Fruit fly (Drosophila melanogaster) whole organism, embryonic: Measurements from ENCODE around the gene CG16957.

Experiments
- Awh ChIP-seq: fragments of 200-800 bp; sonication (Bioruptor generic); IDR thresholded peaks from 2 replicates; pipeline ENCODE4, ENCODE4 v1.3.6; 2022; ENCODE audit warnings: missing biosample characterization, missing genetic modification characterization
- Bdp1 ChIP-seq: fragments of 200-800 bp; sonication (Bioruptor generic); optimal IDR thresholded peaks from 3 replicates; lab custom pipeline; 2016; ENCODE audit warnings: missing biosample characterization, missing genetic modification characterization
- C15 ChIP-seq: fragments of 200-800 bp; sonication (Bioruptor generic); IDR thresholded peaks from 3 replicates; pipeline ENCODE4 v1.3.6; 2022; ENCODE audit warnings: missing biosample characterization, missing genetic modification characterization
- CG11504 ChIP-seq: fragments of 200-800 bp; sonication (Bioruptor generic); optimal IDR thresholded peaks from 3 replicates; lab custom pipeline; 2019; ENCODE audit warnings: missing biosample characterization, mild to moderate bottlenecking, missing genetic modification characterization, moderate library complexity
- CG11723 ChIP-seq: fragments of 200-800 bp; sonication (Bioruptor generic); optimal IDR thresholded peaks from 2 replicates; lab custom pipeline; 2017; ENCODE audit warnings: missing biosample characterization, mild to moderate bottlenecking, missing genetic modification characterization
- CG12219 ChIP-seq: fragments of 200-800 bp; sonication (Bioruptor generic); optimal IDR thresholded peaks from 3 replicates; lab custom pipeline; 2018; ENCODE audit warnings: missing biosample characterization, mild to moderate bottlenecking, missing genetic modification characterization
- CG12659 ChIP-seq: fragments of 200-800 bp; sonication (Bioruptor generic); optimal IDR thresholded peaks from 3 replicates; lab custom pipeline; 2017; ENCODE audit warnings: mild to moderate bottlenecking, missing biosample characterization, missing genetic modification reagents, missing genetic modification characterization
- CG15011 ChIP-seq: fragments of 200-800 bp; sonication (Bioruptor generic); optimal IDR thresholded peaks from 3 replicates; lab custom pipeline; 2018; ENCODE audit warnings: missing biosample characterization, mild to moderate bottlenecking, missing genetic modification characterization
- CG16813 ChIP-seq: fragments of 200-800 bp; sonication (Bioruptor generic); IDR thresholded peaks from 3 replicates; pipeline ENCODE4 v1.3.6; 2022; ENCODE audit warnings: missing biosample characterization, missing genetic modification characterization; ENCODE audit not compliant: partially characterized antibody
- CG17568 ChIP-seq: fragments of 200-800 bp; sonication (Bioruptor generic); optimal IDR thresholded peaks from 2 replicates; lab custom pipeline; 2018; ENCODE audit warnings: missing biosample characterization, mild to moderate bottlenecking, missing genetic modification characterization, moderate library complexity
- CG2202 ChIP-seq: fragments of 200-800 bp; sonication (Bioruptor generic); optimal IDR thresholded peaks from 2 replicates; lab custom pipeline; 2018; ENCODE audit warnings: missing biosample characterization, mild to moderate bottlenecking, missing genetic modification characterization
- CG31441 ChIP-seq: fragments of 200-800 bp; sonication (Bioruptor generic); IDR thresholded peaks from 2 replicates; pipeline ENCODE4 v1.3.6; 2022; ENCODE audit warnings: missing biosample characterization, missing genetic modification characterization
- CG4707 ChIP-seq: fragments of 200-800 bp; sonication (Bioruptor generic); optimal IDR thresholded peaks from 2 replicates; lab custom pipeline; 2018; ENCODE audit warnings: missing biosample characterization, mild to moderate bottlenecking, missing genetic modification characterization, moderate library complexity
- CG4730 ChIP-seq: fragments of 200-800 bp; sonication (Bioruptor generic); IDR thresholded peaks from 2 replicates; pipeline ENCODE4 v1.3.6; 2022; ENCODE audit warnings: missing biosample characterization, missing genetic modification characterization
- CG6765 ChIP-seq: fragments of 200-800 bp; sonication (Bioruptor generic); optimal IDR thresholded peaks from 3 replicates; lab custom pipeline; 2017; ENCODE audit warnings: missing biosample characterization, mild to moderate bottlenecking, missing genetic modification characterization
- CG8359 ChIP-seq: fragments of 200-800 bp; sonication (Bioruptor generic); optimal IDR thresholded peaks from 2 replicates; lab custom pipeline; 2017; ENCODE audit warnings: missing biosample characterization, mild to moderate bottlenecking, missing genetic modification characterization, borderline replicate concordance
- CG8765 ChIP-seq: fragments of 200-800 bp; sonication (Bioruptor generic); IDR thresholded peaks from 2 replicates; pipeline ENCODE4 v1.3.6; 2022; ENCODE audit warnings: missing biosample characterization, missing genetic modification characterization
- CG9932 ChIP-seq: fragments of 200-800 bp; sonication (Bioruptor generic); IDR thresholded peaks from 2 replicates; pipeline ENCODE4 v1.3.6; 2022; ENCODE audit warnings: missing biosample characterization, missing genetic modification characterization
- Dref ChIP-seq: fragments of 200-800 bp; sonication (Bioruptor generic); IDR thresholded peaks from 2 replicates; pipeline ENCODE4 v1.3.6; 2022; ENCODE audit warnings: missing biosample characterization, missing genetic modification characterization
- ERR ChIP-seq: fragments of 200-800 bp; sonication (Bioruptor generic); optimal IDR thresholded peaks from 2 replicates; lab custom pipeline; 2016; ENCODE audit warnings: missing biosample characterization, missing genetic modification characterization
- Fer2 ChIP-seq: fragments of 200-800 bp; sonication (Bioruptor generic); optimal IDR thresholded peaks from 2 replicates; lab custom pipeline; 2018; ENCODE audit warnings: missing biosample characterization, mild to moderate bottlenecking, missing genetic modification characterization, moderate library complexity
- HmgD ChIP-seq: fragments of 200-800 bp; sonication (Bioruptor generic); optimal IDR thresholded peaks from 3 replicates; lab custom pipeline; 2016; ENCODE audit warnings: missing biosample characterization, missing genetic modification characterization
- Lim3 ChIP-seq: fragments of 200-800 bp; sonication (Bioruptor generic); IDR thresholded peaks from 2 replicates; pipeline ENCODE4 v1.3.6; 2022; ENCODE audit warnings: missing biosample characterization, missing genetic modification characterization
- Mrtf ChIP-seq: fragments of 200-800 bp; sonication (Bioruptor generic); IDR thresholded peaks from 3 replicates; pipeline ENCODE4 v1.3.6; 2022; ENCODE audit warnings: missing biosample characterization, missing genetic modification characterization
- Myb ChIP-seq: fragments of 200-800 bp; sonication (Bioruptor generic); optimal IDR thresholded peaks from 2 replicates; lab custom pipeline; 2016; ENCODE audit warnings: missing biosample characterization, missing genetic modification characterization
- NC2α ChIP-seq: fragments of 200-800 bp; sonication (Bioruptor generic); optimal IDR thresholded peaks from 2 replicates; lab custom pipeline; 2016; ENCODE audit warnings: missing biosample characterization, missing genetic modification characterization
- Poxn ChIP-seq: fragments of 200-800 bp; sonication (Bioruptor generic); IDR thresholded peaks from 2 replicates; pipeline ENCODE4 v1.3.6; 2022; ENCODE audit warnings: missing biosample characterization, missing genetic modification characterization
- Side ChIP-seq: fragments of 200-800 bp; sonication (Bioruptor generic); optimal IDR thresholded peaks from 2 replicates; lab custom pipeline; 2016; ENCODE audit warnings: missing biosample characterization, missing genetic modification characterization
- Xrp1 ChIP-seq: fragments of 200-800 bp; sonication (Bioruptor generic); IDR thresholded peaks from 2 replicates; pipeline ENCODE4 v1.3.6; 2022; ENCODE audit warnings: missing biosample characterization, missing genetic modification characterization
- az2 ChIP-seq: fragments of 200-800 bp; sonication (Bioruptor generic); optimal IDR thresholded peaks from 3 replicates; lab custom pipeline; 2016; ENCODE audit warnings: missing biosample characterization, missing genetic modification characterization
- cas ChIP-seq: fragments of 200-800 bp; sonication (Bioruptor generic); IDR thresholded peaks from 2 replicates; pipeline ENCODE4 v1.3.6; 2022; ENCODE audit warnings: missing biosample characterization, missing genetic modification characterization
- dati ChIP-seq: fragments of 200-800 bp; sonication (Bioruptor generic); IDR thresholded peaks from 2 replicates; pipeline ENCODE4 v1.3.6; 2022; ENCODE audit warnings: missing biosample characterization, missing genetic modification characterization
- esg ChIP-seq: fragments of 200-800 bp; sonication (Bioruptor generic); conservative IDR thresholded peaks from 2 replicates; pipeline ENCODE4 v1.3.6; 2022; ENCODE audit warnings: missing biosample characterization, missing genetic modification characterization
- eve ChIP-seq, 2 experiments: fragments of >200 bp; optimal IDR thresholded peaks; 2 replicates each; lab custom pipeline; 2017; ENCODE audit warnings: missing biosample characterization in 2 of 2, missing genetic modification characterization in 2 of 2
- fd96Cb ChIP-seq: fragments of 200-800 bp; sonication (Bioruptor generic); optimal IDR thresholded peaks from 2 replicates; lab custom pipeline; 2018; ENCODE audit warnings: missing biosample characterization, mild to moderate bottlenecking, missing genetic modification characterization, moderate library complexity
- gcm ChIP-seq: fragments of 200-800 bp; sonication (Bioruptor generic); optimal IDR thresholded peaks from 2 replicates; lab custom pipeline; 2019; ENCODE audit warnings: missing biosample characterization, mild to moderate bottlenecking, missing genetic modification characterization, moderate library complexity
- hb ChIP-seq: fragments of 200-800 bp; sonication (Bioruptor generic); IDR thresholded peaks from 3 replicates; pipeline ENCODE4 v1.3.6; 2022; ENCODE audit warnings: missing biosample characterization, missing genetic modification characterization; ENCODE audit not compliant: partially characterized antibody
- insv ChIP-seq, 2 experiments: fragments of 200-800 bp; sonication (Bioruptor generic); optimal IDR thresholded peaks; 3 replicates each; lab custom pipeline; 2016 to 2018; ENCODE audit warnings: missing biosample characterization in 2 of 2, missing genetic modification characterization in 2 of 2
- lab ChIP-seq: fragments of 200-800 bp; sonication (Bioruptor generic); optimal IDR thresholded peaks from 3 replicates; lab custom pipeline; 2017; ENCODE audit warnings: missing biosample characterization, missing genetic modification characterization, mild to moderate bottlenecking, moderate library complexity, missing genetic modification reagents
- nmo ChIP-seq: fragments of 200-800 bp; sonication (Bioruptor generic); optimal IDR thresholded peaks from 2 replicates; lab custom pipeline; 2018; ENCODE audit warnings: missing biosample characterization, mild to moderate bottlenecking, missing genetic modification characterization, moderate library complexity
- peb ChIP-seq: fragments of 200-800 bp; sonication (Bioruptor generic); IDR thresholded peaks from 2 replicates; pipeline ENCODE4 v1.3.6; 2022; ENCODE audit warnings: missing biosample characterization, missing genetic modification characterization
- pfk ChIP-seq: fragments of 200-800 bp; sonication (Bioruptor generic); optimal IDR thresholded peaks from 2 replicates; lab custom pipeline; 2018; ENCODE audit warnings: missing biosample characterization, mild to moderate bottlenecking, missing genetic modification characterization, moderate library complexity
- run ChIP-seq: fragments of 200-800 bp; sonication (Bioruptor generic); optimal IDR thresholded peaks from 3 replicates; lab custom pipeline; 2018; ENCODE audit warnings: missing biosample characterization, mild to moderate bottlenecking, missing genetic modification characterization
- slp2 ChIP-seq: fragments of 200-800 bp; sonication (Bioruptor generic); optimal IDR thresholded peaks from 2 replicates; lab custom pipeline; 2016; ENCODE audit warnings: missing biosample characterization, missing genetic modification characterization
- tgo ChIP-seq: fragments of 200-800 bp; sonication (Bioruptor generic); IDR thresholded peaks from 3 replicates; pipeline ENCODE4 v1.3.6; 2022; ENCODE audit warnings: missing biosample characterization, missing genetic modification characterization
- trh ChIP-seq: fragments of 200-800 bp; sonication (Bioruptor generic); optimal IDR thresholded peaks from 2 replicates; lab custom pipeline; 2016; ENCODE audit warnings: missing biosample characterization, missing genetic modification characterization
- z ChIP-seq: fragments of 200-800 bp; sonication (Bioruptor generic); IDR thresholded peaks from 3 replicates; pipeline ENCODE4 v1.3.6; 2022; ENCODE audit warnings: missing biosample characterization, missing genetic modification characterization
- zen ChIP-seq: fragments of 200-800 bp; sonication (Bioruptor generic); optimal IDR thresholded peaks from 3 replicates; lab custom pipeline; 2018; ENCODE audit warnings: missing biosample characterization, mild to moderate bottlenecking, missing genetic modification characterization, moderate library complexity
- zf30C ChIP-seq: fragments of 200-800 bp; sonication (Bioruptor generic); optimal IDR thresholded peaks from 3 replicates; lab custom pipeline; 2018; ENCODE audit warnings: missing biosample characterization, mild to moderate bottlenecking, missing genetic modification characterization

Gene CG16957

dm6 chr2L:13373435-13374242 lies 22.3 kb downstream of the CG16957 start, which contains the start of the genes Bdp1 and CG6565 (continued):
- peak; percentile 85 for TF ChIP-seq CG6765 (GFP tag; lab: Kevin White, UChicago)
- TF ChIP-seq nmo (GFP tag; lab: Kevin White, UChicago), result peak; percentile 99
- TF ChIP-seq fd96Cb (tag; lab: Kevin White, UChicago), result peak; percentile 97
- peak; percentile 95 for TF ChIP-seq ERR (GFP tag; lab: Kevin White, UChicago)
- 0 out of 3 replicates have a peak, but pooled peaks have one; percentile 35 for TF ChIP-seq CG16813 (GFP tag; lab: Robert Waterston, UW)
- TF ChIP-seq peb (GFP tag; lab: Robert Waterston, UW), result peak; percentile 89
- TF ChIP-seq tgo (GFP tag; lab: Robert Waterston, UW), result peak; percentile 97
- peak; percentile 94 for TF ChIP-seq CG15011 (GFP tag; lab: Kevin White, UChicago)
- TF ChIP-seq trh (GFP tag; lab: Kevin White, UChicago), result peak; percentile 96
- peak; percentile 97 for TF ChIP-seq esg (GFP tag; lab: Robert Waterston, UW)
- TF ChIP-seq eve (GFP tag; optimal IDR thresholded peaks at IDR 0.05; lab: Kevin White, UChicago), result peak in 1 of 2 experiments; percentile 90
- peak; percentile 97 for TF ChIP-seq lab (GFP tag; lab: Kevin White, UChicago)
- TF ChIP-seq CG17568, result no peak
- TF ChIP-seq CG8359, result peak; percentile 77
- TF ChIP-seq Side, result peak; percentile 98
- TF ChIP-seq run (tag; lab: Kevin White, UChicago), result peak; percentile 82
- TF ChIP-seq C15 (GFP tag; lab: Robert Waterston, UW), result peak; percentile 86
- peak; percentile 90 for TF ChIP-seq gcm (GFP tag; lab: Kevin White, UChicago)
- peak; percentile 82 for TF ChIP-seq CG12219 (GFP tag; lab: Kevin White, UChicago)
- TF ChIP-seq NC2α, result peak; percentile 95
- TF ChIP-seq Myb, result peak; percentile 94
- TF ChIP-seq Fer2, result peak; percentile 93
- peak; percentile 84 for TF ChIP-seq Awh (GFP tag; lab: Robert Waterston, UW)
- 0 out of 3 replicates have a peak, but pooled peaks have one; percentile 34 for TF ChIP-seq z (GFP tag; lab: Robert Waterston, UW)
- TF ChIP-seq HmgD, result peak; percentile 97
- TF ChIP-seq Lim3, result peak; percentile 84
- TF ChIP-seq CG8765 (GFP tag; lab: Robert Waterston, UW), result peak; percentile 95; the same call in 1 of the 2 replicates
- TF ChIP-seq Dref (GFP tag; lab: Robert Waterston, UW), result peak; percentile 26; the same call in 1 of the 2 replicates
- TF ChIP-seq pfk (GFP tag; lab: Kevin White, UChicago), result peak; percentile 44
- TF ChIP-seq Xrp1, result peak; percentile 96
- TF ChIP-seq CG12659, result peak; percentile 98
- peak; percentile 95 for TF ChIP-seq CG11504 (tag; lab: Kevin White, UChicago)
- TF ChIP-seq zf30C (GFP tag; lab: Kevin White, UChicago), result peak; percentile 93
- TF ChIP-seq slp2, result peak; percentile 99
- TF ChIP-seq CG4707 (GFP tag; lab: Kevin White, UChicago), result peak; percentile 46
- peak; percentile 96 for TF ChIP-seq Bdp1 (GFP tag; lab: Kevin White, UChicago)
- peak; percentile 60 to 75 for TF ChIP-seq insv (GFP tag; optimal IDR thresholded peaks at IDR 0.05; lab: Kevin White, UChicago)
- peak; percentile 98 for TF ChIP-seq az2 (GFP tag; lab: Kevin White, UChicago)
- peak; percentile 90 for TF ChIP-seq CG2202 (tag; lab: Kevin White, UChicago)
- TF ChIP-seq dati (GFP tag; lab: Robert Waterston, UW), result peak; percentile 60
- peak; percentile 89 for TF ChIP-seq cas (GFP tag; lab: Robert Waterston, UW)
- peak; percentile 94 for TF ChIP-seq CG4730
- TF ChIP-seq Poxn, result peak; percentile 94
- TF ChIP-seq Mrtf (GFP tag; lab: Robert Waterston, UW), result peak; percentile 92
- peak; percentile 98 for TF ChIP-seq CG9932
- peak; percentile 98 for TF ChIP-seq CG31441 (GFP tag; lab: Robert Waterston, UW)
- TF ChIP-seq CG11723 (GFP tag; lab: Kevin White, UChicago), result peak; percentile 94
- no peak for TF ChIP-seq hb (GFP tag; lab: Robert Waterston, UW)
- peak; percentile 96 for TF ChIP-seq zen
